Fruit fly (Drosophila melanogaster): ENCODE measurements around the gene ChAT.
A peak's percentile ranks its signal among the peaks of the same experiment; 100 is the strongest.

The ChAT gene

DNA sequence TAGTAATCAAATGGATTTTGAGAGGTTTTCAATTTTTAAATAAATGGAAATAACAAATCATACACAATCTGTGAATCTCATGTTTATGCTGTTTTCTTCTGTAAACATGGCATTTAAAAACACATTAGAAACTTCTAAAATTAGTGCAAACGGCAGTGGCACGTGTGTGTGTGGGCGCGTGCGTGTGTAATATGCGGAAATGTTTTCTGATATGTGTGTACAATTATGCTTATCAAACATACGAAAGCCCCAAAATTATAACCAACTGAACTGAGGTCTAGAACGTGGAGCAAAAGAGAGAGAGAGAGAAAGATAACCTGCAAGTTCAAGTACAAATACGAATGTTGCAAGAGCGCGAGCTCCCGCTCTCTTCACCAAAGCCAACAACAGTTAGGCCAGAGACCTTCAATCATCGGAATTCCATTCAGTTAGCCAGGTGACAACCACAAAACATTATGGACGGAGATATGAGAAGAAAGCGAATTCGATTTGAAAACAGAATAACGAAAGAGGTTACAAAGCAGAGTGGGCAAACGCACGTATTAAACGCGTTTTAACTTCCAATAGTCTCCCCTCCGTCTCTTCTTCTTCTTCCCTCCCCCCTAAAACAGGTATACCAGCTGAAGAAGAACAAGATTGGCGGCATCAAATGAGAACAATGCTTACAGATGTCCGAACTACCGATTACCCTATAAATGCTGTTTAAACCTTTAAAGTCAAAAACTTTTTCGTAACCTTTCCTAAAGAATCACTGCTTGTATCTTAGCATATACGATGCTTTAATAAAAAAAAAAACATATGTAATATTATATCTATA lies 35.9 kb downstream of the ChAT start (continued):
- TF ChIP-seq CG6175 (GFP tag; IDR thresholded peaks at IDR 0.05) (peak; percentile 93), ase (GFP tag; IDR thresholded peaks at IDR 0.05) (peak; percentile 92), CG7928 (GFP tag; optimal IDR thresholded peaks at IDR 0.05) (peak; percentile 79), Blimp-1 (GFP tag; optimal IDR thresholded peaks at IDR 0.05) (peak; percentile 96), CG6683 (GFP tag; optimal IDR thresholded peaks at IDR 0.05) (peak; percentile 92), ac (GFP tag; optimal IDR thresholded peaks at IDR 0.05) (peak; percentile 45), Optix (GFP tag; IDR thresholded peaks at IDR 0.05) (peak; percentile 82; the same call in 2 of the 3 replicates), CG12659 (GFP tag; optimal IDR thresholded peaks at IDR 0.05) (peak; percentile 97), CG11696 (GFP tag; IDR thresholded peaks at IDR 0.05) (peak; percentile 92), Pdp1 (GFP tag; optimal IDR thresholded peaks at IDR 0.05) (peak; percentile 64 to 89), kni (GFP tag; optimal IDR thresholded peaks at IDR 0.05) (peak; percentile 88), ro (GFP tag; IDR thresholded peaks at IDR 0.05) (peak; percentile 91), CG17361 (GFP tag; IDR thresholded peaks at IDR 0.05) (peak; percentile 97), klu (GFP tag; IDR thresholded peaks at IDR 0.05) (peak; percentile 93), CG1647 (GFP tag; optimal IDR thresholded peaks at IDR 0.05) (peak; percentile 93), CG12236 (GFP tag; optimal IDR thresholded peaks at IDR 0.05) (peak; percentile 58), btn (GFP tag; optimal IDR thresholded peaks at IDR 0.05) (peak; percentile 43), zfh2 (GFP tag; optimal IDR thresholded peaks at IDR 0.05) (peak; percentile 89), mam (GFP tag; optimal IDR thresholded peaks at IDR 0.05) (peak; percentile 89), CG13624 (GFP tag; optimal IDR thresholded peaks at IDR 0.05) (peak; percentile 78), maf-S (GFP tag; optimal IDR thresholded peaks at IDR 0.05) (peak; percentile 78), CG15601 (tag; optimal IDR thresholded peaks at IDR 0.05) (peak; percentile 94), CG17829 (tag; optimal IDR thresholded peaks at IDR 0.05) (peak; percentile 96), pnt (GFP tag; optimal IDR thresholded peaks at IDR 0.05) (peak; percentile 84), dysf (GFP tag; IDR thresholded peaks at IDR 0.05) (peak; percentile 98), CG11398 (GFP tag; optimal IDR thresholded peaks at IDR 0.05) (peak; percentile 43), CG4328 (GFP tag; optimal IDR thresholded peaks at IDR 0.05) (peak; percentile 71), rib (GFP tag; IDR thresholded peaks at IDR 0.05) (peak; percentile 97), bab2 (GFP tag; optimal IDR thresholded peaks at IDR 0.05) (peak; percentile 82), CG16779 (GFP tag; IDR thresholded peaks at IDR 0.05) (peak; percentile 96), CG2678 (tag; optimal IDR thresholded peaks at IDR 0.05) (peak; percentile 98), CG14667 (GFP tag; IDR thresholded peaks at IDR 0.05) (peak; percentile 95), CG9609 (GFP tag; optimal IDR thresholded peaks at IDR 0.05) (peak; percentile 64), fd3F (GFP tag; optimal IDR thresholded peaks at IDR 0.05) (peak; percentile 97), Camta (GFP tag; optimal IDR thresholded peaks at IDR 0.05) (peak; percentile 86), bbx (GFP tag; IDR thresholded peaks at IDR 0.05; ENCODE audit: partially characterized antibody) (0 out of 2 replicates have a peak, but pooled peaks have one; percentile 21), D19B (GFP tag; optimal IDR thresholded peaks at IDR 0.05) (peak; percentile 99), run (tag; optimal IDR thresholded peaks at IDR 0.05) (peak; percentile 80), CG8765 (GFP tag; IDR thresholded peaks at IDR 0.05) (peak; percentile 86), CG1792 (GFP tag; optimal IDR thresholded peaks at IDR 0.05) (peak; percentile 84), tx (GFP tag; optimal IDR thresholded peaks at IDR 0.05) (peak; percentile 79), CG1602 (GFP tag; optimal IDR thresholded peaks at IDR 0.05) (peak; percentile 94), CG12744 (GFP tag; optimal IDR thresholded peaks at IDR 0.05) (peak; percentile 88), CG4730 (GFP tag; IDR thresholded peaks at IDR 0.05) (peak; percentile 97), aop (GFP tag; IDR thresholded peaks at IDR 0.05) (peak; percentile 73), Six4 (GFP tag; optimal IDR thresholded peaks at IDR 0.05) (peak; percentile 96), Scr (GFP tag; IDR thresholded peaks at IDR 0.05; ENCODE audit: partially characterized antibody) (no peak), Tbp (GFP tag; optimal IDR thresholded peaks at IDR 0.05) (no peak), hth (optimal IDR thresholded peaks at IDR 0.05) (no peak)

All from whole organism, embryonic.